Fruit fly (Drosophila melanogaster) whole organism, embryonic: ENCODE measurements around the gene mRRF2.

Experiments used
- BEAF-32 ChIP-seq: fragments of 200-800 bp; sonication (Bioruptor generic); optimal IDR thresholded peaks from 3 replicates; lab custom pipeline; 2017; ENCODE audit warnings: missing biosample characterization, missing genetic modification characterization, mild to moderate bottlenecking, moderate library complexity, missing genetic modification reagents
- CG10462 ChIP-seq: fragments of 200-800 bp; sonication (Bioruptor generic); optimal IDR thresholded peaks from 2 replicates; lab custom pipeline; 2016; ENCODE audit warnings: missing biosample characterization, missing genetic modification characterization
- CG10959 ChIP-seq: fragments of 200-800 bp; sonication (Bioruptor generic); IDR thresholded peaks from 2 replicates; pipeline ENCODE4 v1.3.6; 2022; ENCODE audit warnings: missing biosample characterization, missing genetic modification characterization
- CG11093 ChIP-seq: fragments of 200-800 bp; sonication (Bioruptor generic); IDR thresholded peaks from 3 replicates; pipeline ENCODE4 v1.3.6; 2022; ENCODE audit warnings: missing biosample characterization, missing genetic modification characterization
- CG11504 ChIP-seq: fragments of 200-800 bp; sonication (Bioruptor generic); optimal IDR thresholded peaks from 3 replicates; lab custom pipeline; 2019; ENCODE audit warnings: missing biosample characterization, mild to moderate bottlenecking, missing genetic modification characterization, moderate library complexity
- CG12299 ChIP-seq: fragments of 200-800 bp; sonication (Bioruptor generic); optimal IDR thresholded peaks from 2 replicates; lab custom pipeline; 2018; ENCODE audit warnings: missing biosample characterization, mild to moderate bottlenecking, missing genetic modification characterization
- CG13287 ChIP-seq: fragments of 200-800 bp; sonication (Bioruptor generic); IDR thresholded peaks from 2 replicates; pipeline ENCODE4 v1.3.6; 2022; ENCODE audit warnings: missing biosample characterization, missing genetic modification characterization; ENCODE audit not compliant: partially characterized antibody
- CG13775 ChIP-seq: fragments of 200-800 bp; sonication (Bioruptor generic); optimal IDR thresholded peaks from 3 replicates; lab custom pipeline; 2017; ENCODE audit warnings: missing biosample characterization, mild to moderate bottlenecking, missing genetic modification characterization
- CG14441 ChIP-seq: fragments of 200-800 bp; sonication (Bioruptor generic); IDR thresholded peaks from 2 replicates; pipeline ENCODE4 v1.3.6; 2022; ENCODE audit warnings: missing biosample characterization, missing genetic modification characterization
- CG1602 ChIP-seq: fragments of 200-800 bp; sonication (Bioruptor generic); optimal IDR thresholded peaks from 3 replicates; lab custom pipeline; 2016; ENCODE audit warnings: missing biosample characterization, missing genetic modification characterization
- CG16813 ChIP-seq: fragments of 200-800 bp; sonication (Bioruptor generic); IDR thresholded peaks from 3 replicates; pipeline ENCODE4 v1.3.6; 2022; ENCODE audit warnings: missing biosample characterization, missing genetic modification characterization; ENCODE audit not compliant: partially characterized antibody
- CG17385 ChIP-seq: fragments of 200-800 bp; sonication (Bioruptor generic); optimal IDR thresholded peaks from 3 replicates; lab custom pipeline; 2018; ENCODE audit warnings: missing biosample characterization, mild to moderate bottlenecking, missing genetic modification characterization
- CG17829 ChIP-seq: fragments of 200-800 bp; optimal IDR thresholded peaks from 2 replicates; lab custom pipeline; 2019; ENCODE audit warnings: missing biosample characterization, mild to moderate bottlenecking, missing genetic modification characterization, moderate library complexity
- CG3163 ChIP-seq: fragments of 200-800 bp; sonication (Bioruptor generic); optimal IDR thresholded peaks from 3 replicates; lab custom pipeline; 2016; ENCODE audit warnings: missing biosample characterization, missing genetic modification characterization
- CG3281 ChIP-seq: fragments of 200-800 bp; sonication (Bioruptor generic); optimal IDR thresholded peaks from 3 replicates; lab custom pipeline; 2017; ENCODE audit warnings: missing biosample characterization, mild to moderate bottlenecking, missing genetic modification characterization
- CG4360 ChIP-seq: fragments of 200-800 bp; sonication (Bioruptor generic); IDR thresholded peaks from 2 replicates; pipeline ENCODE4 v1.3.6; 2022; ENCODE audit warnings: missing biosample characterization, missing genetic modification characterization
- CG43689 ChIP-seq: fragments of 200-800 bp; sonication (Bioruptor generic); IDR thresholded peaks from 2 replicates; pipeline ENCODE4 v1.3.6; 2022; ENCODE audit warnings: missing biosample characterization, missing genetic modification characterization
- CG4707 ChIP-seq: fragments of 200-800 bp; sonication (Bioruptor generic); optimal IDR thresholded peaks from 2 replicates; lab custom pipeline; 2018; ENCODE audit warnings: missing biosample characterization, mild to moderate bottlenecking, missing genetic modification characterization, moderate library complexity
- CG4854 ChIP-seq: fragments of 200-800 bp; sonication (Bioruptor generic); optimal IDR thresholded peaks from 2 replicates; lab custom pipeline; 2016; ENCODE audit warnings: missing biosample characterization, missing genetic modification characterization, inconsistent platforms
- CG5245 ChIP-seq: fragments of 200-800 bp; sonication (Bioruptor generic); optimal IDR thresholded peaks from 3 replicates; lab custom pipeline; 2016; ENCODE audit warnings: missing biosample characterization, missing genetic modification characterization
- CG7357 ChIP-seq: fragments of 200-800 bp; sonication (Bioruptor generic); IDR thresholded peaks from 3 replicates; pipeline ENCODE4 v1.3.6; 2022; ENCODE audit warnings: missing biosample characterization, missing genetic modification characterization
- CG7839 ChIP-seq: fragments of 200-800 bp; sonication (Bioruptor generic); optimal IDR thresholded peaks from 3 replicates; lab custom pipeline; 2018; ENCODE audit warnings: missing biosample characterization, mild to moderate bottlenecking, missing genetic modification characterization, moderate library complexity
- CG8924 ChIP-seq: fragments of 200-800 bp; optimal IDR thresholded peaks from 3 replicates; lab custom pipeline; 2019; ENCODE audit warnings: missing biosample characterization, mild to moderate bottlenecking, missing genetic modification characterization, moderate library complexity
- CG9437 ChIP-seq: fragments of 200-800 bp; sonication (Bioruptor generic); optimal IDR thresholded peaks from 2 replicates; lab custom pipeline; 2018; ENCODE audit warnings: missing biosample characterization, mild to moderate bottlenecking, missing genetic modification characterization
- CG9797 ChIP-seq: fragments of 200-800 bp; sonication (Bioruptor generic); optimal IDR thresholded peaks from 3 replicates; lab custom pipeline; 2018; ENCODE audit warnings: missing biosample characterization, mild to moderate bottlenecking, missing genetic modification characterization
- CkIIα-i1 ChIP-seq: fragments of 200-800 bp; sonication (Bioruptor generic); IDR thresholded peaks from 2 replicates; pipeline ENCODE4 v1.3.6; 2022; ENCODE audit warnings: missing biosample characterization, missing genetic modification characterization
- D19B ChIP-seq: fragments of 200-800 bp; sonication (Bioruptor generic); optimal IDR thresholded peaks from 2 replicates; lab custom pipeline; 2017; ENCODE audit warnings: missing biosample characterization, mild to moderate bottlenecking, missing genetic modification characterization
- HmgZ ChIP-seq: fragments of 200-800 bp; sonication (Bioruptor generic); optimal IDR thresholded peaks from 2 replicates; lab custom pipeline; 2018; ENCODE audit warnings: missing biosample characterization, mild to moderate bottlenecking, missing genetic modification characterization
- Med ChIP-seq: fragments of 200-800 bp; sonication (Bioruptor generic); peaks from one replicate; lab custom pipeline; 2016; ENCODE audit warnings: missing biosample characterization, missing genetic modification characterization, mild to moderate bottlenecking, inconsistent platforms, moderate library complexity
- Nf-YB ChIP-seq: fragments of 200-800 bp; sonication (Bioruptor generic); optimal IDR thresholded peaks from 3 replicates; lab custom pipeline; 2019; ENCODE audit warnings: missing biosample characterization, mild to moderate bottlenecking, missing genetic modification characterization, moderate library complexity
- NfI ChIP-seq: fragments of 200-800 bp; sonication (Bioruptor generic); optimal IDR thresholded peaks from 3 replicates; lab custom pipeline; 2018; ENCODE audit warnings: missing biosample characterization, mild to moderate bottlenecking, missing genetic modification characterization, moderate library complexity
- Oaz ChIP-seq: fragments of 200-800 bp; sonication (Bioruptor generic); IDR thresholded peaks from 2 replicates; pipeline ENCODE4 v1.3.6; 2022; ENCODE audit warnings: missing biosample characterization, missing genetic modification characterization
- Sry-δ ChIP-seq: fragments of 200-800 bp; sonication (Bioruptor generic); optimal IDR thresholded peaks from 2 replicates; lab custom pipeline; 2016; ENCODE audit warnings: missing biosample characterization, missing genetic modification characterization
- Xrp1 ChIP-seq: fragments of 200-800 bp; sonication (Bioruptor generic); IDR thresholded peaks from 2 replicates; pipeline ENCODE4 v1.3.6; 2022; ENCODE audit warnings: missing biosample characterization, missing genetic modification characterization
- corto ChIP-seq: fragments of 200-800 bp; sonication (Bioruptor generic); optimal IDR thresholded peaks from 2 replicates; lab custom pipeline; 2016; ENCODE audit warnings: missing biosample characterization, mild to moderate bottlenecking, missing genetic modification characterization, moderate library complexity
- dimm ChIP-seq: fragments of 200-800 bp; sonication (Bioruptor generic); IDR thresholded peaks from 2 replicates; pipeline ENCODE4 v1.3.6; 2022; ENCODE audit warnings: missing biosample characterization, missing genetic modification characterization
- disco-r ChIP-seq: fragments of 200-800 bp; sonication (Bioruptor generic); optimal IDR thresholded peaks from 2 replicates; lab custom pipeline; 2016; ENCODE audit warnings: missing biosample characterization, missing genetic modification characterization
- ems ChIP-seq: fragments of 200-800 bp; sonication (Bioruptor generic); optimal IDR thresholded peaks from 3 replicates; lab custom pipeline; 2016; ENCODE audit warnings: missing biosample characterization, missing genetic modification characterization
- en ChIP-seq: fragments of 200-800 bp; sonication (Bioruptor generic); optimal IDR thresholded peaks from 2 replicates; lab custom pipeline; 2016; ENCODE audit warnings: missing biosample characterization, missing genetic modification characterization
- eyg ChIP-seq: fragments of 200-800 bp; sonication (Bioruptor generic); optimal IDR thresholded peaks from 3 replicates; lab custom pipeline; 2016; ENCODE audit warnings: missing biosample characterization, missing genetic modification characterization
- gsb-n ChIP-seq: fragments of 200-800 bp; sonication (Bioruptor generic); optimal IDR thresholded peaks from 3 replicates; lab custom pipeline; 2018; ENCODE audit warnings: missing biosample characterization, mild to moderate bottlenecking, missing genetic modification characterization
- ham ChIP-seq: fragments of 200-800 bp; sonication (Bioruptor generic); IDR thresholded peaks from 2 replicates; pipeline ENCODE4 v1.3.6; 2022; ENCODE audit warnings: missing biosample characterization, missing genetic modification characterization
- hkb ChIP-seq, 2 experiments: fragments of 200-800 bp in 1 of 2; fragments of >200 bp in 1 of 2; sonication (Bioruptor generic) in 1 of 2; IDR thresholded peaks in 1 of 2; optimal IDR thresholded peaks in 1 of 2; 2 replicates each; pipeline versions ENCODE4 v1.3.6 to Lab custom; 2017 to 2022; ENCODE audit warnings: missing biosample characterization in 1 of 2, missing genetic modification characterization in 1 of 2
- hth ChIP-seq: fragments of >200 bp; optimal IDR thresholded peaks from 2 replicates; lab custom pipeline; 2017; ENCODE audit warnings: inconsistent platforms
- kni ChIP-seq: fragments of 200-800 bp; sonication (Bioruptor generic); optimal IDR thresholded peaks from 3 replicates; lab custom pipeline; 2017; ENCODE audit warnings: mild to moderate bottlenecking, missing biosample characterization, missing genetic modification reagents, missing genetic modification characterization
- luna ChIP-seq: fragments of 200-800 bp; sonication (Bioruptor generic); optimal IDR thresholded peaks from 2 replicates; lab custom pipeline; 2016; ENCODE audit warnings: missing biosample characterization, missing genetic modification characterization
- salm ChIP-seq: fragments of 200-800 bp; sonication (Bioruptor generic); optimal IDR thresholded peaks from 2 replicates; lab custom pipeline; 2018; ENCODE audit warnings: missing biosample characterization, mild to moderate bottlenecking, missing genetic modification characterization
- so ChIP-seq: fragments of 200-800 bp; sonication (Bioruptor generic); IDR thresholded peaks from 3 replicates; pipeline ENCODE4 v1.3.6; 2022; ENCODE audit warnings: missing biosample characterization, missing genetic modification characterization
- stwl ChIP-seq: fragments of 200-800 bp; sonication (Bioruptor generic); optimal IDR thresholded peaks from 3 replicates; lab custom pipeline; 2018; ENCODE audit warnings: missing biosample characterization, mild to moderate bottlenecking, missing genetic modification characterization, moderate library complexity
- tx ChIP-seq: fragments of 200-800 bp; sonication (Bioruptor generic); optimal IDR thresholded peaks from 2 replicates; lab custom pipeline; 2016; ENCODE audit warnings: missing biosample characterization, missing genetic modification characterization
- zen ChIP-seq: fragments of 200-800 bp; sonication (Bioruptor generic); optimal IDR thresholded peaks from 3 replicates; lab custom pipeline; 2018; ENCODE audit warnings: missing biosample characterization, mild to moderate bottlenecking, missing genetic modification characterization, moderate library complexity

Gene mRRF2

dm6 chr3R:22639239-22639858, 25.9 kb downstream of the mRRF2 start, which contains the start of the genes loco and wake (continued):
- TF ChIP-seq Med (GFP tag; lab: Kevin White, UChicago), result peak; percentile 87
- TF ChIP-seq NfI (GFP tag; lab: Kevin White, UChicago), result no peak
- no peak for TF ChIP-seq CG4854 (GFP tag; lab: Kevin White, UChicago)
- TF ChIP-seq gsb-n (tag; lab: Kevin White, UChicago), result no peak
- TF ChIP-seq CG7357 (GFP tag; lab: Robert Waterston, UW), result no peak
- TF ChIP-seq Nf-YB (GFP tag; lab: Kevin White, UChicago), result no peak
- peak; percentile 33 for TF ChIP-seq CG11504 (tag; lab: Kevin White, UChicago)
- peak; percentile 93 for TF ChIP-seq CG16813 (GFP tag; lab: Robert Waterston, UW)
- TF ChIP-seq so, result no peak
- peak; percentile 32 for TF ChIP-seq kni
- no peak for TF ChIP-seq Xrp1 (GFP tag; lab: Robert Waterston, UW)
- TF ChIP-seq ems (GFP tag; lab: Kevin White, UChicago), result peak; percentile 5
- TF ChIP-seq CG9797 (GFP tag; lab: Kevin White, UChicago), result peak; percentile 37
- TF ChIP-seq salm (tag; lab: Kevin White, UChicago), result no peak
- TF ChIP-seq Oaz (GFP tag; lab: Robert Waterston, UW), result no peak
- no peak for TF ChIP-seq CG7839 (tag; lab: Kevin White, UChicago)
- no peak for TF ChIP-seq CG5245 (GFP tag; lab: Kevin White, UChicago)
- no peak for TF ChIP-seq CG10462 (GFP tag; lab: Kevin White, UChicago)
- TF ChIP-seq Sry-δ, result peak; percentile 96
- no peak for TF ChIP-seq CG14441 (GFP tag; lab: Robert Waterston, UW)
- TF ChIP-seq tx (GFP tag; lab: Kevin White, UChicago), result peak; percentile 16
- no peak for TF ChIP-seq corto (GFP tag; lab: Kevin White, UChicago)
- TF ChIP-seq CG12299 (tag; lab: Kevin White, UChicago), result no peak
- TF ChIP-seq D19B, result no peak
- TF ChIP-seq CG3163, result peak; percentile 4
- no peak for TF ChIP-seq hkb (optimal IDR thresholded peaks at IDR 0.05; lab: Kevin White, UChicago)
- no peak for TF ChIP-seq hkb (GFP tag; IDR thresholded peaks at IDR 0.05; lab: Robert Waterston, UW)
- no peak for TF ChIP-seq CG4707 (GFP tag; lab: Kevin White, UChicago)
- TF ChIP-seq HmgZ (tag; lab: Kevin White, UChicago), result no peak
- TF ChIP-seq BEAF-32 (GFP tag; lab: Kevin White, UChicago), result peak; percentile 94
- TF ChIP-seq stwl (tag; lab: Kevin White, UChicago), result peak; percentile 86
- no peak for TF ChIP-seq en (GFP tag; lab: Kevin White, UChicago)
- TF ChIP-seq CG8924 (tag; lab: Kevin White, UChicago), result no peak
- TF ChIP-seq CG10959 (GFP tag; lab: Robert Waterston, UW), result no peak
- no peak for TF ChIP-seq dimm
- no peak for TF ChIP-seq CG11093
- TF ChIP-seq CG17385 (GFP tag; lab: Kevin White, UChicago), result no peak
- TF ChIP-seq zen, result peak; percentile 55
- no peak for TF ChIP-seq ham (GFP tag; lab: Robert Waterston, UW)
- TF ChIP-seq CG1602 (GFP tag; lab: Kevin White, UChicago), result no peak
- no peak for TF ChIP-seq eyg (GFP tag; lab: Kevin White, UChicago)
- no peak for TF ChIP-seq CG3281 (GFP tag; lab: Kevin White, UChicago)
- no peak for TF ChIP-seq CG9437 (GFP tag; lab: Kevin White, UChicago)
- TF ChIP-seq luna (GFP tag; lab: Kevin White, UChicago), result no peak
- TF ChIP-seq hth (lab: Kevin White, UChicago), result no peak
- no peak for TF ChIP-seq disco-r (GFP tag; lab: Kevin White, UChicago)
- no peak for TF ChIP-seq CkIIα-i1 (GFP tag; lab: Robert Waterston, UW)
- TF ChIP-seq CG13775 (GFP tag; lab: Kevin White, UChicago), result no peak
- TF ChIP-seq CG17829, result peak; percentile 33
- TF ChIP-seq CG4360 (GFP tag; lab: Robert Waterston, UW), result no peak
- TF ChIP-seq CG13287, result peak; percentile 96
- TF ChIP-seq CG43689 (GFP tag; lab: Robert Waterston, UW), result no peak
